Fruit fly (Drosophila melanogaster) whole organism, embryonic: ENCODE measurements around the gene kay.
A peak's percentile ranks its signal among the peaks of the same experiment; 100 is the strongest.

Source experiments
- Aef1 ChIP-seq: fragments of 200-800 bp; sonication (Bioruptor generic); IDR thresholded peaks from 3 replicates; pipeline ENCODE4 v1.3.6; 2022; ENCODE audit warnings: missing biosample characterization, missing genetic modification characterization
- Atf6 ChIP-seq: fragments of 200-800 bp; sonication (Bioruptor generic); IDR thresholded peaks from 2 replicates; pipeline ENCODE4 v1.3.6; 2022; ENCODE audit warnings: missing biosample characterization, missing genetic modification characterization
- BtbVII ChIP-seq: fragments of 200-800 bp; sonication (Bioruptor generic); optimal IDR thresholded peaks from 3 replicates; lab custom pipeline; 2017; ENCODE audit warnings: missing biosample characterization, mild to moderate bottlenecking, missing genetic modification characterization
- C15 ChIP-seq: fragments of 200-800 bp; sonication (Bioruptor generic); IDR thresholded peaks from 3 replicates; pipeline ENCODE4 v1.3.6; 2022; ENCODE audit warnings: missing biosample characterization, missing genetic modification characterization
- CG10147 ChIP-seq: fragments of 200-800 bp; sonication (Bioruptor generic); optimal IDR thresholded peaks from 2 replicates; lab custom pipeline; 2019; ENCODE audit warnings: missing biosample characterization, mild to moderate bottlenecking, missing genetic modification characterization, moderate library complexity
- CG11093 ChIP-seq: fragments of 200-800 bp; sonication (Bioruptor generic); IDR thresholded peaks from 3 replicates; pipeline ENCODE4 v1.3.6; 2022; ENCODE audit warnings: missing biosample characterization, missing genetic modification characterization
- CG11398 ChIP-seq: fragments of 200-800 bp; sonication (Bioruptor generic); optimal IDR thresholded peaks from 2 replicates; lab custom pipeline; 2016; ENCODE audit warnings: missing biosample characterization, missing genetic modification characterization
- CG11504 ChIP-seq: fragments of 200-800 bp; sonication (Bioruptor generic); optimal IDR thresholded peaks from 3 replicates; lab custom pipeline; 2019; ENCODE audit warnings: missing biosample characterization, mild to moderate bottlenecking, missing genetic modification characterization, moderate library complexity
- CG11696 ChIP-seq: fragments of 200-800 bp; sonication (Bioruptor generic); IDR thresholded peaks from 2 replicates; pipeline ENCODE4 v1.3.6; 2022; ENCODE audit warnings: missing biosample characterization, missing genetic modification characterization
- CG12219 ChIP-seq: fragments of 200-800 bp; sonication (Bioruptor generic); optimal IDR thresholded peaks from 3 replicates; lab custom pipeline; 2018; ENCODE audit warnings: missing biosample characterization, mild to moderate bottlenecking, missing genetic modification characterization
- CG12942 ChIP-seq: fragments of 200-800 bp; sonication (Bioruptor generic); optimal IDR thresholded peaks from 3 replicates; lab custom pipeline; 2016; ENCODE audit warnings: missing biosample characterization, missing genetic modification characterization
- CG13123 ChIP-seq: fragments of 200-800 bp; sonication (Bioruptor generic); optimal IDR thresholded peaks from 2 replicates; lab custom pipeline; 2016; ENCODE audit warnings: missing biosample characterization, missing genetic modification characterization
- CG1603 ChIP-seq: fragments of 200-800 bp; sonication (Bioruptor generic); optimal IDR thresholded peaks from 2 replicates; lab custom pipeline; 2019; ENCODE audit warnings: missing biosample characterization, mild to moderate bottlenecking, missing genetic modification characterization, moderate library complexity
- CG17328 ChIP-seq: fragments of 200-800 bp; sonication (Bioruptor generic); IDR thresholded peaks from 2 replicates; pipeline ENCODE4 v1.3.6; 2022; ENCODE audit warnings: missing biosample characterization, missing genetic modification characterization
- CG2889 ChIP-seq: fragments of 200-800 bp; sonication (Bioruptor generic); IDR thresholded peaks from 3 replicates; pipeline ENCODE4 v1.3.6; 2022; ENCODE audit warnings: missing biosample characterization, missing genetic modification characterization
- CG30403 ChIP-seq: fragments of 200-800 bp; sonication (Bioruptor generic); optimal IDR thresholded peaks from 3 replicates; lab custom pipeline; 2016; ENCODE audit warnings: missing biosample characterization, missing genetic modification characterization
- CG3065 ChIP-seq: fragments of 200-800 bp; sonication (Bioruptor generic); optimal IDR thresholded peaks from 2 replicates; lab custom pipeline; 2016; ENCODE audit warnings: missing biosample characterization, missing genetic modification characterization
- CG31224 ChIP-seq: fragments of 200-800 bp; sonication (Bioruptor generic); IDR thresholded peaks from 2 replicates; pipeline ENCODE4 v1.3.6; 2022; ENCODE audit warnings: missing biosample characterization, missing genetic modification characterization
- CG32767 ChIP-seq: fragments of 200-800 bp; sonication (Bioruptor generic); IDR thresholded peaks from 2 replicates; pipeline ENCODE4 v1.3.6; 2022; ENCODE audit warnings: missing biosample characterization, missing genetic modification characterization
- CG3847 ChIP-seq: fragments of 200-800 bp; sonication (Bioruptor generic); IDR thresholded peaks from 2 replicates; pipeline ENCODE4 v1.3.6; 2022; ENCODE audit warnings: missing biosample characterization, missing genetic modification characterization
- CG6654 ChIP-seq: fragments of 200-800 bp; sonication (Bioruptor generic); optimal IDR thresholded peaks from 2 replicates; lab custom pipeline; 2017; ENCODE audit warnings: missing biosample characterization, mild to moderate bottlenecking, missing genetic modification characterization
- CG7271 ChIP-seq: fragments of 200-800 bp; sonication (Bioruptor generic); optimal IDR thresholded peaks from 2 replicates; lab custom pipeline; 2018; ENCODE audit warnings: missing biosample characterization, mild to moderate bottlenecking, missing genetic modification characterization, moderate library complexity
- CG8281 ChIP-seq: fragments of 200-800 bp; sonication (Bioruptor generic); optimal IDR thresholded peaks from 2 replicates; lab custom pipeline; 2018; ENCODE audit warnings: missing biosample characterization, mild to moderate bottlenecking, missing genetic modification characterization, moderate library complexity
- CG8944 ChIP-seq: fragments of 200-800 bp; sonication (Bioruptor generic); optimal IDR thresholded peaks from 3 replicates; lab custom pipeline; 2016; ENCODE audit warnings: missing biosample characterization, missing genetic modification characterization
- Chrac-16 ChIP-seq: fragments of 200-800 bp; sonication (Bioruptor generic); optimal IDR thresholded peaks from 3 replicates; lab custom pipeline; 2016; ENCODE audit warnings: missing biosample characterization, missing genetic modification characterization
- Dad ChIP-seq: fragments of 200-800 bp; sonication (Bioruptor generic); optimal IDR thresholded peaks from 3 replicates; lab custom pipeline; 2016; ENCODE audit warnings: missing biosample characterization, missing genetic modification characterization
- Dref ChIP-seq: fragments of 200-800 bp; sonication (Bioruptor generic); IDR thresholded peaks from 2 replicates; pipeline ENCODE4 v1.3.6; 2022; ENCODE audit warnings: missing biosample characterization, missing genetic modification characterization
- Fer3 ChIP-seq: fragments of 200-800 bp; sonication (Bioruptor generic); optimal IDR thresholded peaks from 2 replicates; lab custom pipeline; 2018; ENCODE audit warnings: missing biosample characterization, mild to moderate bottlenecking, missing genetic modification characterization, moderate library complexity
- Kr ChIP-seq: fragments of 200-800 bp; sonication (Bioruptor generic); optimal IDR thresholded peaks from 2 replicates; lab custom pipeline; 2017; ENCODE audit warnings: missing biosample characterization, mild to moderate bottlenecking, missing genetic modification characterization
- Max ChIP-seq: fragments of 200-800 bp; sonication (Bioruptor generic); optimal IDR thresholded peaks from 2 replicates; lab custom pipeline; 2016; ENCODE audit warnings: missing biosample characterization, mild to moderate bottlenecking, missing genetic modification characterization
- Mrtf ChIP-seq: fragments of 200-800 bp; sonication (Bioruptor generic); IDR thresholded peaks from 3 replicates; pipeline ENCODE4 v1.3.6; 2022; ENCODE audit warnings: missing biosample characterization, missing genetic modification characterization
- Scr ChIP-seq: fragments of 200-800 bp; sonication (Bioruptor generic); IDR thresholded peaks from 2 replicates; pipeline ENCODE4 v1.3.6; 2022; ENCODE audit warnings: missing biosample characterization, missing genetic modification characterization; ENCODE audit not compliant: partially characterized antibody
- Usf ChIP-seq: fragments of 200-800 bp; sonication (Bioruptor generic); optimal IDR thresholded peaks from 2 replicates; lab custom pipeline; 2017; ENCODE audit warnings: missing genotype, missing biosample characterization, missing genetic modification characterization
- ap ChIP-seq: fragments of 200-800 bp; sonication (Bioruptor generic); IDR thresholded peaks from 2 replicates; pipeline ENCODE4 v1.3.6; 2022; ENCODE audit warnings: missing biosample characterization, missing genetic modification characterization
- cas ChIP-seq: fragments of 200-800 bp; sonication (Bioruptor generic); IDR thresholded peaks from 2 replicates; pipeline ENCODE4 v1.3.6; 2022; ENCODE audit warnings: missing biosample characterization, missing genetic modification characterization
- cato ChIP-seq: fragments of 200-800 bp; sonication (Bioruptor generic); optimal IDR thresholded peaks from 2 replicates; lab custom pipeline; 2016; ENCODE audit warnings: missing biosample characterization, missing genetic modification characterization, borderline replicate concordance
- dimm ChIP-seq: fragments of 200-800 bp; sonication (Bioruptor generic); IDR thresholded peaks from 2 replicates; pipeline ENCODE4 v1.3.6; 2022; ENCODE audit warnings: missing biosample characterization, missing genetic modification characterization
- dysf ChIP-seq: fragments of 200-800 bp; sonication (Bioruptor generic); IDR thresholded peaks from 3 replicates; pipeline ENCODE4 v1.3.6; 2022; ENCODE audit warnings: missing biosample characterization, missing genetic modification characterization
- fd3F ChIP-seq: fragments of 200-800 bp; sonication (Bioruptor generic); optimal IDR thresholded peaks from 2 replicates; lab custom pipeline; 2018; ENCODE audit warnings: missing biosample characterization, mild to moderate bottlenecking, missing genetic modification characterization, moderate library complexity
- fu2 ChIP-seq: fragments of 200-800 bp; sonication (Bioruptor generic); optimal IDR thresholded peaks from 2 replicates; lab custom pipeline; 2016; ENCODE audit warnings: missing biosample characterization, missing genetic modification characterization
- gem ChIP-seq: fragments of 200-800 bp; sonication (Bioruptor generic); optimal IDR thresholded peaks from 2 replicates; lab custom pipeline; 2019; ENCODE audit warnings: missing biosample characterization, mild to moderate bottlenecking, missing genetic modification characterization, moderate library complexity
- gsb ChIP-seq: fragments of 200-800 bp; sonication (Bioruptor generic); IDR thresholded peaks from 2 replicates; pipeline ENCODE4 v1.3.6; 2022; ENCODE audit warnings: missing biosample characterization, missing genetic modification characterization
- ind ChIP-seq: fragments of 200-800 bp; sonication (Bioruptor generic); optimal IDR thresholded peaks from 3 replicates; lab custom pipeline; 2016; ENCODE audit warnings: missing biosample characterization, missing genetic modification characterization
- jigr1 ChIP-seq: fragments of 200-800 bp; sonication (Bioruptor generic); IDR thresholded peaks from 3 replicates; pipeline ENCODE4 v1.3.6; 2022; ENCODE audit warnings: missing biosample characterization, missing genetic modification characterization
- pb ChIP-seq: fragments of 200-800 bp; sonication (Bioruptor generic); optimal IDR thresholded peaks from 3 replicates; lab custom pipeline; 2016; ENCODE audit warnings: missing biosample characterization, missing genetic modification characterization
- run ChIP-seq: fragments of 200-800 bp; sonication (Bioruptor generic); optimal IDR thresholded peaks from 3 replicates; lab custom pipeline; 2018; ENCODE audit warnings: missing biosample characterization, mild to moderate bottlenecking, missing genetic modification characterization
- salm ChIP-seq: fragments of 200-800 bp; sonication (Bioruptor generic); optimal IDR thresholded peaks from 2 replicates; lab custom pipeline; 2018; ENCODE audit warnings: missing biosample characterization, mild to moderate bottlenecking, missing genetic modification characterization
- sens-2 ChIP-seq: fragments of 200-800 bp; sonication (Bioruptor generic); IDR thresholded peaks from 2 replicates; pipeline ENCODE4 v1.3.6; 2022; ENCODE audit warnings: missing biosample characterization, missing genetic modification characterization
- tgo ChIP-seq: fragments of 200-800 bp; sonication (Bioruptor generic); IDR thresholded peaks from 3 replicates; pipeline ENCODE4 v1.3.6; 2022; ENCODE audit warnings: missing biosample characterization, missing genetic modification characterization
- vfl ChIP-seq: fragments of 200-800 bp; sonication (Bioruptor generic); optimal IDR thresholded peaks from 2 replicates; lab custom pipeline; 2016; ENCODE audit warnings: missing biosample characterization, missing genetic modification characterization
- vvl ChIP-seq: fragments of 200-800 bp; sonication (Bioruptor generic); IDR thresholded peaks from 2 replicates; pipeline ENCODE4 v1.3.6; 2022; ENCODE audit warnings: missing biosample characterization, missing genetic modification characterization

Gene kay

dm6 chr3R:29802753-29803313 lies 37.0 kb downstream of the kay start, which contains the start of the genes Etfb and CG7789 (continued):
- no peak for TF ChIP-seq CG11504 (tag; lab: Kevin White, UChicago)
- TF ChIP-seq Dad: peak; percentile 55
- TF ChIP-seq ind: peak; percentile 69
- peak; percentile 89 for TF ChIP-seq Scr
- TF ChIP-seq cas: peak; percentile 42; the same call in 1 of the 2 replicates
- peak; percentile 61; the same call in 2 of the 3 replicates for TF ChIP-seq Mrtf (GFP tag; lab: Robert Waterston, UW)
- peak; percentile 54; the same call in 1 of the 2 replicates for TF ChIP-seq CG32767
- peak; percentile 21 for TF ChIP-seq CG6654
- TF ChIP-seq dysf (GFP tag; lab: Robert Waterston, UW): peak; percentile 82
- peak; percentile 78 for TF ChIP-seq Fer3
- TF ChIP-seq pb (GFP tag; lab: Kevin White, UChicago): peak; percentile 79
- peak; percentile 32 for TF ChIP-seq Usf (GFP tag; lab: Kevin White, UChicago)
- TF ChIP-seq tgo (GFP tag; lab: Robert Waterston, UW): peak; percentile 66
- peak; percentile 87 for TF ChIP-seq CG1603
- TF ChIP-seq fd3F (GFP tag; lab: Kevin White, UChicago): peak; percentile 63
- no peak for TF ChIP-seq CG11696
- TF ChIP-seq CG2889 (GFP tag; lab: Robert Waterston, UW): peak; percentile 54; the same call in 1 of the 3 replicates
- no peak for TF ChIP-seq run (tag; lab: Kevin White, UChicago)
- peak; percentile 58 for TF ChIP-seq CG11398
- TF ChIP-seq C15 (GFP tag; lab: Robert Waterston, UW): peak; percentile 78
- TF ChIP-seq CG8281: peak; percentile 53
- 0 out of 3 replicates have a peak, but pooled peaks have one; percentile 30 for TF ChIP-seq jigr1 (GFP tag; lab: Robert Waterston, UW)
- TF ChIP-seq BtbVII: no peak
- TF ChIP-seq CG3847 (GFP tag; lab: Robert Waterston, UW): peak; percentile 94
- TF ChIP-seq CG17328 (GFP tag; lab: Robert Waterston, UW): peak; percentile 67
- TF ChIP-seq CG31224 (GFP tag; lab: Robert Waterston, UW): peak; percentile 77
- TF ChIP-seq dimm: no peak
- TF ChIP-seq gem (tag; lab: Kevin White, UChicago): no peak
- TF ChIP-seq sens-2 (GFP tag; lab: Robert Waterston, UW): peak; percentile 70; the same call in 1 of the 2 replicates
- no peak for TF ChIP-seq Kr (GFP tag; lab: Kevin White, UChicago)
- TF ChIP-seq CG30403: peak; percentile 88
- TF ChIP-seq CG12219 (GFP tag; lab: Kevin White, UChicago): no peak
- TF ChIP-seq fu2 (GFP tag; lab: Kevin White, UChicago): peak; percentile 71
- TF ChIP-seq CG13123 (GFP tag; lab: Kevin White, UChicago): no peak
- no peak for TF ChIP-seq CG7271 (tag; lab: Kevin White, UChicago)
- TF ChIP-seq gsb (GFP tag; lab: Robert Waterston, UW): peak; percentile 73
- TF ChIP-seq Aef1 (GFP tag; lab: Robert Waterston, UW): peak; percentile 71
- TF ChIP-seq Max (GFP tag; lab: Kevin White, UChicago): peak; percentile 29
- TF ChIP-seq vvl (GFP tag; lab: Robert Waterston, UW): peak; percentile 83; the same call in 1 of the 2 replicates
- TF ChIP-seq salm: peak; percentile 31
- TF ChIP-seq CG10147: no peak
- peak; percentile 70 for TF ChIP-seq vfl
- TF ChIP-seq CG12942 (GFP tag; lab: Kevin White, UChicago): peak; percentile 59
- peak; percentile 57 for TF ChIP-seq cato
- TF ChIP-seq Dref (GFP tag; lab: Robert Waterston, UW): peak; percentile 50
- peak; percentile 39 for TF ChIP-seq CG8944 (GFP tag; lab: Kevin White, UChicago)
- peak; percentile 57 for TF ChIP-seq ap
- no peak; the same call in 2 of the 3 replicates for TF ChIP-seq CG11093 (GFP tag; lab: Robert Waterston, UW)
- peak; percentile 52; the same call in 1 of the 2 replicates for TF ChIP-seq Atf6 (GFP tag; lab: Robert Waterston, UW)
- no peak for TF ChIP-seq CG3065 (GFP tag; lab: Kevin White, UChicago)
- TF ChIP-seq Chrac-16: peak; percentile 74
